Fruit fly (Drosophila melanogaster): ENCODE measurements around the gene Cyp28a5.

Gene Cyp28a5

dm6 chr2L:14011591-14012303 lies 34.6 kb downstream of the Cyp28a5 start (continued):
- TF ChIP-seq insv (GFP tag; optimal IDR thresholded peaks at IDR 0.05) (no peak), bab2 (GFP tag; optimal IDR thresholded peaks at IDR 0.05) (no peak), lilli (GFP tag; optimal IDR thresholded peaks at IDR 0.05) (peak; percentile 51), wdn (GFP tag; IDR thresholded peaks at IDR 0.05) (peak; percentile 41; the same call in 1 of the 2 replicates), sens-2 (GFP tag; IDR thresholded peaks at IDR 0.05) (no peak), B-H2 (GFP tag; optimal IDR thresholded peaks at IDR 0.05) (no peak), Neu2 (GFP tag; optimal IDR thresholded peaks at IDR 0.05; ENCODE audit: borderline replicate concordance) (no peak), E2f1 (GFP tag; IDR thresholded peaks at IDR 0.05) (peak; percentile 38; the same call in 1 of the 2 replicates), E2f2 (GFP tag; IDR thresholded peaks at IDR 0.05) (peak; percentile 39; the same call in 1 of the 2 replicates), wek (GFP tag; optimal IDR thresholded peaks at IDR 0.05) (no peak), CG11093 (GFP tag; IDR thresholded peaks at IDR 0.05) (no peak), ERR (GFP tag; optimal IDR thresholded peaks at IDR 0.05) (no peak), CG2129 (GFP tag; IDR thresholded peaks at IDR 0.05; ENCODE audit: partially characterized antibody) (no peak), twi (tag; optimal IDR thresholded peaks at IDR 0.05) (no peak), CG5180 (GFP tag; optimal IDR thresholded peaks at IDR 0.05) (peak; percentile 1), croc (GFP tag; conservative IDR thresholded peaks at IDR 0.05) (no peak), Dp (GFP tag; optimal IDR thresholded peaks at IDR 0.05) (no peak), CG18011 (GFP tag; optimal IDR thresholded peaks at IDR 0.05) (no peak), CG17328 (GFP tag; IDR thresholded peaks at IDR 0.05) (no peak), br (optimal IDR thresholded peaks at IDR 0.05) (no peak), Sox102F (GFP tag; optimal IDR thresholded peaks at IDR 0.05) (peak; percentile 17), CG8765 (GFP tag; IDR thresholded peaks at IDR 0.05) (no peak), CG3847 (GFP tag; IDR thresholded peaks at IDR 0.05) (peak; percentile 56; the same call in 1 of the 2 replicates), CG16815 (GFP tag; optimal IDR thresholded peaks at IDR 0.05) (no peak), chn (GFP tag; optimal IDR thresholded peaks at IDR 0.05) (no peak), Fer1 (GFP tag; optimal IDR thresholded peaks at IDR 0.05) (peak; percentile 70), HmgD (GFP tag; optimal IDR thresholded peaks at IDR 0.05) (no peak), CG4854 (GFP tag; optimal IDR thresholded peaks at IDR 0.05) (peak; percentile 35), D19A (tag; optimal IDR thresholded peaks at IDR 0.05) (peak; percentile 40), knrl (GFP tag; IDR thresholded peaks at IDR 0.05; ENCODE audit: partially characterized antibody) (peak; percentile 36; the same call in 1 of the 3 replicates), salm (tag; optimal IDR thresholded peaks at IDR 0.05) (no peak), CTCF (GFP tag; optimal IDR thresholded peaks at IDR 0.05) (peak; percentile 83), BEAF-32 (GFP tag; optimal IDR thresholded peaks at IDR 0.05) (no peak), CG12155 (GFP tag; optimal IDR thresholded peaks at IDR 0.05) (peak; percentile 36), CG4730 (GFP tag; IDR thresholded peaks at IDR 0.05) (no peak), CG33213 (GFP tag; optimal IDR thresholded peaks at IDR 0.05) (peak; percentile 4), B-H1 (GFP tag; IDR thresholded peaks at IDR 0.05) (peak; percentile 19; the same call in 1 of the 3 replicates), prd (optimal IDR thresholded peaks at IDR 0.05) (no peak), prd (GFP tag; IDR thresholded peaks at IDR 0.05) (peak; percentile 43; the same call in 1 of the 3 replicates), zf30C (GFP tag; optimal IDR thresholded peaks at IDR 0.05) (no peak), CG6254 (GFP tag; optimal IDR thresholded peaks at IDR 0.05) (no peak), ranshi (GFP tag; IDR thresholded peaks at IDR 0.05) (0 out of 2 replicates have a peak, but pooled peaks have one; percentile 10), Spps (tag; optimal IDR thresholded peaks at IDR 0.05) (no peak), klu (GFP tag; IDR thresholded peaks at IDR 0.05) (no peak), Ets65A (GFP tag) (peak; percentile 54), Adf1 (GFP tag; IDR thresholded peaks at IDR 0.05) (peak; percentile 58; the same call in 1 of the 2 replicates), CG17912 (GFP tag; optimal IDR thresholded peaks at IDR 0.05) (no peak), Sox100B (GFP tag; optimal IDR thresholded peaks at IDR 0.05) (peak; percentile 34), Dref (GFP tag; IDR thresholded peaks at IDR 0.05) (no peak), Blimp-1 (GFP tag; optimal IDR thresholded peaks at IDR 0.05) (peak; percentile 41), tap (tag; optimal IDR thresholded peaks at IDR 0.05) (peak; percentile 47)
